Fruit fly (Drosophila melanogaster) whole organism, adult: ENCODE data around the gene CG42300.

ENCODE experiments used
- CG11617 ChIP-seq: fragments of 200-800 bp; sonication (Bioruptor generic); optimal IDR thresholded peaks from 2 replicates; lab custom pipeline; 2017; ENCODE audit warnings: mild to moderate bottlenecking, missing biosample characterization, missing genetic modification reagents, missing genetic modification characterization
- CG12768 ChIP-seq: fragments of 200-800 bp; sonication (Bioruptor generic); optimal IDR thresholded peaks from 2 replicates; lab custom pipeline; 2017; ENCODE audit warnings: missing biosample characterization, missing genetic modification characterization, mild to moderate bottlenecking, moderate library complexity, missing genetic modification reagents
- CG14711 ChIP-seq: fragments of 200-800 bp; sonication (Bioruptor generic); optimal IDR thresholded peaks from 2 replicates; lab custom pipeline; 2018; ENCODE audit warnings: missing biosample characterization, mild to moderate bottlenecking, missing genetic modification characterization, moderate library complexity
- CG1620 ChIP-seq: fragments of 200-800 bp; sonication (Bioruptor generic); optimal IDR thresholded peaks from 2 replicates; lab custom pipeline; 2016; ENCODE audit warnings: missing biosample characterization, missing genetic modification characterization
- CG33017 ChIP-seq: fragments of 200-800 bp; sonication (Bioruptor generic); optimal IDR thresholded peaks from 2 replicates; lab custom pipeline; 2018; ENCODE audit warnings: missing biosample characterization, mild to moderate bottlenecking, missing genetic modification characterization, moderate library complexity
- CG5204 ChIP-seq: fragments of 200-800 bp; sonication (Bioruptor generic); optimal IDR thresholded peaks from 2 replicates; lab custom pipeline; 2016; ENCODE audit warnings: missing biosample characterization, missing genetic modification characterization
- CG7045 ChIP-seq: fragments of 200-800 bp; sonication (Bioruptor generic); optimal IDR thresholded peaks from 2 replicates; lab custom pipeline; 2017; ENCODE audit warnings: missing biosample characterization, mild to moderate bottlenecking, missing genetic modification characterization
- CG7101 ChIP-seq: fragments of 200-800 bp; sonication (Bioruptor generic); optimal IDR thresholded peaks from 2 replicates; lab custom pipeline; 2018; ENCODE audit warnings: missing biosample characterization, mild to moderate bottlenecking, missing genetic modification characterization, moderate library complexity
- Clk ChIP-seq: fragments of 200-800 bp; sonication (Bioruptor generic); optimal IDR thresholded peaks from 2 replicates; lab custom pipeline; 2017; ENCODE audit warnings: missing biosample characterization, missing genetic modification characterization
- Crg-1 ChIP-seq: fragments of 200-800 bp; sonication (Bioruptor generic); optimal IDR thresholded peaks from 2 replicates; lab custom pipeline; 2016; ENCODE audit warnings: missing biosample characterization, missing genetic modification characterization
- Hr96 ChIP-seq: fragments of 200-800 bp; sonication (Bioruptor generic); optimal IDR thresholded peaks from 2 replicates; lab custom pipeline; 2016; ENCODE audit warnings: missing biosample characterization, missing genetic modification characterization
- Mnt ChIP-seq: fragments of 200-800 bp; sonication (Bioruptor generic); optimal IDR thresholded peaks from 2 replicates; lab custom pipeline; 2016; ENCODE audit warnings: missing biosample characterization, mild to moderate bottlenecking, missing genetic modification characterization
- bab1 ChIP-seq: fragments of 200-800 bp; sonication (Bioruptor generic); optimal IDR thresholded peaks from 3 replicates; lab custom pipeline; 2019; ENCODE audit warnings: missing biosample characterization, mild to moderate bottlenecking, missing genetic modification characterization, moderate library complexity
- cic ChIP-seq: fragments of 200-800 bp; sonication (Bioruptor generic); optimal IDR thresholded peaks from 2 replicates; lab custom pipeline; 2017; ENCODE audit warnings: missing biosample characterization, mild to moderate bottlenecking, missing genetic modification characterization, moderate library complexity
- cnc ChIP-seq, 2 experiments: fragments of >200 bp; optimal IDR thresholded peaks; 2 replicates each; lab custom pipeline; 2017
- kay ChIP-seq: fragments of 200-800 bp; sonication (Bioruptor generic); peaks from one replicate; lab custom pipeline; 2016; ENCODE audit warnings: missing biosample characterization, missing genetic modification characterization, borderline replicate concordance
- ovo ChIP-seq: fragments of 200-800 bp; sonication (Bioruptor generic); optimal IDR thresholded peaks from 2 replicates; lab custom pipeline; 2016; ENCODE audit warnings: missing biosample characterization, missing genetic modification characterization
- pad ChIP-seq: fragments of 200-800 bp; sonication (Bioruptor generic); optimal IDR thresholded peaks from 3 replicates; lab custom pipeline; 2017; ENCODE audit warnings: missing biosample characterization, missing genetic modification characterization, mild to moderate bottlenecking, moderate library complexity, missing genetic modification reagents
- tj ChIP-seq: fragments of 200-800 bp; sonication (Bioruptor generic); optimal IDR thresholded peaks from 3 replicates; lab custom pipeline; 2017; ENCODE audit warnings: missing biosample characterization, mild to moderate bottlenecking, missing genetic modification characterization, moderate library complexity
- toe ChIP-seq: fragments of 200-800 bp; sonication (Bioruptor generic); optimal IDR thresholded peaks from 2 replicates; lab custom pipeline; 2016; ENCODE audit warnings: missing biosample characterization, missing genetic modification characterization

CG42300 gene

DNA sequence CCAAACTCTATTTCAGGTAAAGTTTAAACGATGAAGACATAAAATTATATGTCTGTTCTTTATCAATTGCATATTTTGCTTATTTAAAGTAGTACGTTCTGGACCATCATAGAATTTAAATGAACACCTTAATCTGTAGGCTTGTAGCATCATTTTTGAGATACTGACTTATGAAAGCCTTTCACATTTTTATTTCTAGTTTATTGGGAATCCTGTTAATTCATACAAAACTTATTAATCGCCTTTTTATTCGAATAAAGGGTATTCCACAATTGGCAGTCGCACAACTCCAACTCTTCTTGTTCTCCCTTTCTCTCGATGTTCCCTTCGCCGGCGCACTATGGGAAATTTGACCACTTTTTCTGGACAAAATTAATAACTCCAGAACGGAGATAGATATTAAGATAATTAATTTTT lies 3.4 kb downstream of the CG42300 start:
- TF ChIP-seq bab1 (GFP tag; lab: Kevin White, UChicago) = peak; percentile 17
- TF ChIP-seq CG7101 (tag; lab: Kevin White, UChicago) = no peak
- no peak for TF ChIP-seq cnc (optimal IDR thresholded peaks at IDR 0.05; lab: Kevin White, UChicago)

DNA sequence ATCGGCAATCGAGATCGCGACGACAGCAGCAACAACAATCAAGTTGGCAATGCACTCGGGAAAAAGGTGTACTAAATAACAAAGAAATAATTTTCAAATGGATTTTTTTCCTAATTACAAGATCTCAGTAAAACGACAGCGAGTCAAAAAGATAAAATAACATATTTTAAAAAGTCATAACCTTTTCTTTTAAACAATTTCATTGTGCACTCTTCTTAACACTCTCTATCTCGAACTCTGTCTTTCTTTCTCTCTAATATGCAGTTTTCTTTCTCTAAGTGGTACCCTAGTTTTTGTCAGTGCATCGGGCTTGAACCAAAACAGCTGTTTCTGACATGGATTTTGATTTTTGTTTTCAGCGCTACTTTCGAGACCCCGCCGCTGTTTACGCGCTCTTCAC lies 6.8 kb downstream of the CG42300 start:
- TF ChIP-seq CG1620 (GFP tag; lab: Kevin White, UChicago) (no peak), bab1 (GFP tag; lab: Kevin White, UChicago) (no peak), CG12768 (GFP tag; lab: Kevin White, UChicago) (no peak), kay (GFP tag; lab: Kevin White, UChicago) (no peak), Mnt (GFP tag; lab: Kevin White, UChicago) (no peak), toe (GFP tag; lab: Kevin White, UChicago) (no peak), Hr96 (GFP tag; lab: Kevin White, UChicago) (no peak), CG7101 (tag; lab: Kevin White, UChicago) (no peak), CG7045 (GFP tag; lab: Kevin White, UChicago) (no peak), CG33017 (tag; lab: Kevin White, UChicago) (no peak), ovo (GFP tag; lab: Kevin White, UChicago) (no peak), Clk (no peak), pad (GFP tag; lab: Kevin White, UChicago) (no peak), cnc (optimal IDR thresholded peaks at IDR 0.05; lab: Kevin White, UChicago) (no peak), CG5204 (GFP tag; lab: Kevin White, UChicago) (no peak), tj (GFP tag; lab: Kevin White, UChicago) (no peak), Crg-1 (GFP tag; lab: Kevin White, UChicago) (no peak), cic (GFP tag; lab: Kevin White, UChicago) (no peak)

DNA sequence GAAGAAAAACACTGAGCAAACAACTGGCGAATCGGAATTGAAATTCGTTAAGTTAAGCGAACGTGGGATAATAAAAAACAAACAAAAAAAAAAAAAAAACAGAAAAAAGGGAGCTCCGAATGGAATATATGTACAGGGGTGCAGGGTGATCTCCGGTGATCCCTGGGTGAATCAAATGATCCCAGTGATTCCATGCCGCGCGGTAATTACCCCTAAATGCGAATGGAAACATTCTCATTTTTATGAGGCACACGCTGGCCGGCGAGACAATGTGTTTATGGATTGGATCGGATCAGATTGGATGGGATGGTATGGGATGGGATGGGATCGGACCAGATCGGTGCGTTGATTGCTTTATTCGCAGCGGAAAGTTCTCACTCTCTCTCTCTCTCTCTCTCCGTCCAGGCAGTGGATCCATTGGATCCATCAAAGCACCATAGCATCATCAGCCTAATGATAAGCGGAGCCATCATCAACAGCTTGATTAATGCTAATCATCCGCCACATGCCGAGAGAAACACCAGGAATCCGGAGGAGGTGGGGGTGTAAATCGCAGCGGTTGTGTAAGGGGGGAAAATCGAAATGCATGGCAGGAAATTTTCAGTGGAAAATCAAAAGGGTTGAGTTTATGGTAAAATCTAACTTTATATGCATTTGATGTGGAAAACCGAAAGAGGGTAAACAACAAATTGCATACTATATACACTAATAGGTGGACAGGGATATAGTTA lies 10.2 kb downstream of the CG42300 start:
- no peak for TF ChIP-seq cic (GFP tag; lab: Kevin White, UChicago)
- TF ChIP-seq pad (GFP tag; lab: Kevin White, UChicago) = no peak
- TF ChIP-seq kay (GFP tag; lab: Kevin White, UChicago) = no peak
- no peak for TF ChIP-seq Crg-1 (GFP tag; lab: Kevin White, UChicago)
- no peak for TF ChIP-seq Hr96 (GFP tag; lab: Kevin White, UChicago)
- TF ChIP-seq CG7101 (tag; lab: Kevin White, UChicago) = no peak

DNA sequence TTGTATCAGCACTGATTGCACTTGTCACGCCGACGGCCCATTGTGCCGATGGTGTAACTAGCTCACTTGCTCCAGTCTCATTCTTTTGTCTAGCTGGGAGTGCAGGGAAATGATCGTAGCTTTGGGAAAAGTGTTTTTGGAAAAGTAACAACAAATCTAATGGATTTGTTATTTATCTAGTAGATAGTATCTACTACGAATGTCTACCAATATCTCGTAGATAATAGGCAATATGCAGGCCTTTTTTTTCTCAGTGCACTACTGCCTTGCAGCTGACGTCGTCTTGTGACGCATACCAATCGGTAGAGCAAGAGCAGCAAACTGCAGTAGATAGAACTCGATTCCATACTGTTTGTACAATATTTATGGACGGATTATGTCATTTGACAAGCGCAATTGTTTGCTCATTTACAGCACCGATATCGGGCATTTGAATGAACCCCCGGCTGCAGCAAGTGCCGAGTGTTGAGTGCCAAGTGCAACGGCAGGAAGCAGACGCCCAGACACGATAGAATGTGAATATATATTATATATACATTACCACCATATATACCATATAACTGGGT lies 12.3 kb downstream of the CG42300 start:
- peak; percentile 9 for TF ChIP-seq CG11617 (GFP tag; lab: Kevin White, UChicago)
- no peak for TF ChIP-seq tj (GFP tag; lab: Kevin White, UChicago)
- peak; percentile 55 for TF ChIP-seq CG7101 (tag; lab: Kevin White, UChicago)
- no peak for TF ChIP-seq bab1 (GFP tag; lab: Kevin White, UChicago)
- TF ChIP-seq ovo (GFP tag; lab: Kevin White, UChicago) = no peak
- TF ChIP-seq pad (GFP tag; lab: Kevin White, UChicago) = no peak
- no peak for TF ChIP-seq cic (GFP tag; lab: Kevin White, UChicago)
- no peak for TF ChIP-seq toe (GFP tag; lab: Kevin White, UChicago)
- TF ChIP-seq Crg-1 (GFP tag; lab: Kevin White, UChicago) = no peak
- no peak for TF ChIP-seq Hr96 (GFP tag; lab: Kevin White, UChicago)
- no peak for TF ChIP-seq CG5204 (GFP tag; lab: Kevin White, UChicago)
- no peak for TF ChIP-seq CG33017 (tag; lab: Kevin White, UChicago)
- TF ChIP-seq Clk = no peak
- peak; percentile 13 for TF ChIP-seq CG7045 (GFP tag; lab: Kevin White, UChicago)
- no peak for TF ChIP-seq CG1620 (GFP tag; lab: Kevin White, UChicago)
- no peak for TF ChIP-seq Mnt (GFP tag; lab: Kevin White, UChicago)
- no peak for TF ChIP-seq CG12768 (GFP tag; lab: Kevin White, UChicago)
- TF ChIP-seq kay (GFP tag; lab: Kevin White, UChicago) = peak; percentile 82
- peak; percentile 42 for TF ChIP-seq CG14711 (tag; lab: Kevin White, UChicago)
- TF ChIP-seq cnc (optimal IDR thresholded peaks at IDR 0.05; lab: Kevin White, UChicago) = no peak

DNA sequence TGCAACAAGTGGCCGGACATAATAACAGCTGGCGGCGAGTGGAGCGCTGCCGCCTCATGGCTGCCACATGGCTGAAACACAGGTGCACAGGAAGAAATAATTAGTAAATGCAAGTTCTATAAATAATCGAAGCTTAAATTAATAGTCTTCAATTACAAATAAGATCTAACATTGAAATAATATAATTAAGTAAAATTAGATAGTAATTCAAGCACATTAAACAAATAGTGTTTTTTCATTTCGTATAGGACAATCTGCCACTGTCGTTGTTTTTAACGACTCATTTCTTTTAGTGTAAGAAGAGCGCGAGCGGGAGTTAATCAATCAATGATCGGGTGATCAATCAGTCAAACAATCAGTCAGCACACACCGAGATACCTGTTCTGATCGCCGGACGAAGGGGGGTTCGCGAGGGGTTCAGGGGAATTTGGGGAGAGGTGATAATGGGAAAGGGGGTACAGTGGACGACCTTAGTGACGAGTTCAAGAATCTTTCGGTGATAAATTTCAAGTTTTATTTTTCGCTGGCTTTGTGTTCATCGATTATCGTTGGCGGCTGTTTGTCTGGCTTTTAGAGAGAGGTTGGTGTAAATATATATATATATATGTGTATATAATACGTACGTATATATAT lies 15.9 kb downstream of the CG42300 start:
- no peak for TF ChIP-seq Hr96 (GFP tag; lab: Kevin White, UChicago)
- no peak for TF ChIP-seq Clk
- TF ChIP-seq pad (GFP tag; lab: Kevin White, UChicago) = no peak
- no peak for TF ChIP-seq bab1 (GFP tag; lab: Kevin White, UChicago)
- TF ChIP-seq CG7045 (GFP tag; lab: Kevin White, UChicago) = no peak
- no peak for TF ChIP-seq CG33017 (tag; lab: Kevin White, UChicago)
- no peak for TF ChIP-seq CG14711 (tag; lab: Kevin White, UChicago)
- no peak for TF ChIP-seq toe (GFP tag; lab: Kevin White, UChicago)
- TF ChIP-seq cic (GFP tag; lab: Kevin White, UChicago) = no peak
